Worm (Caenorhabditis elegans): ENCODE data around the gene fbxb-30.
"Not testable (repeated sequence)": the region's sequence is repeated elsewhere in the genome, so short reads cannot be mapped to it uniquely, and the experiment has no call there.

The fbxb-30 gene

DNA sequence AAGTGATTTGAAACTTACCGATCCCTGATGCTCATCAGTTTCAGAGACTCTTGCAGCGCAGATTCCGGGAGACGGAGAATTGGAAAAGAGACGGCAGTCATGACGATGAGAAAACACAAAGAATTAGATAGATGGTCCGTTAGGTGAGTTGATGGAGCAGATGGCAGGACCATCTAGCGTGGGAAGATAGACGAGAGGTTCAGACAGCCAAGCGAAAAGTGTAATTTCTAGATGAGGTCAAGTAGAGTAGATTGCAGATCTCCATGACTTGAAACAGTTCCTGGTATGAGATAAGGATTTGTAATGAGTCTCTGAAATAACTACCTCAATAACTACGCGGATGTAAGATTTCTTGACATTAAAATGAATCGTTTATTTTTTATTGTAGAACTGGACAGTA, 5.1 kb downstream of the fbxb-30 start, which contains the start of gene F45D11.11:
TSS of gene F45D11.11 (minus strand) at position 101 of the 400 bp plus-strand sequence.
- TF ChIP-seq lin-39, zag-1, unc-130 (tag; optimal IDR thresholded peaks at IDR 0.05): not testable (repeated sequence)

DNA sequence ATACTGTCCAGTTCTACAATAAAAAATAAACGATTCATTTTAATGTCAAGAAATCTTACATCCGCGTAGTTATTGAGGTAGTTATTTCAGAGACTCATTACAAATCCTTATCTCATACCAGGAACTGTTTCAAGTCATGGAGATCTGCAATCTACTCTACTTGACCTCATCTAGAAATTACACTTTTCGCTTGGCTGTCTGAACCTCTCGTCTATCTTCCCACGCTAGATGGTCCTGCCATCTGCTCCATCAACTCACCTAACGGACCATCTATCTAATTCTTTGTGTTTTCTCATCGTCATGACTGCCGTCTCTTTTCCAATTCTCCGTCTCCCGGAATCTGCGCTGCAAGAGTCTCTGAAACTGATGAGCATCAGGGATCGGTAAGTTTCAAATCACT, 7.0 kb downstream of the fbxb-30 start, which contains the start of gene F45D11.7:
TSS of gene F45D11.7 (plus strand) at position 301 of the 400 bp plus-strand sequence.
- not testable (repeated sequence) for TF ChIP-seq swsn-7, dsc-1, unc-130 (tag; optimal IDR thresholded peaks at IDR 0.05)

DNA sequence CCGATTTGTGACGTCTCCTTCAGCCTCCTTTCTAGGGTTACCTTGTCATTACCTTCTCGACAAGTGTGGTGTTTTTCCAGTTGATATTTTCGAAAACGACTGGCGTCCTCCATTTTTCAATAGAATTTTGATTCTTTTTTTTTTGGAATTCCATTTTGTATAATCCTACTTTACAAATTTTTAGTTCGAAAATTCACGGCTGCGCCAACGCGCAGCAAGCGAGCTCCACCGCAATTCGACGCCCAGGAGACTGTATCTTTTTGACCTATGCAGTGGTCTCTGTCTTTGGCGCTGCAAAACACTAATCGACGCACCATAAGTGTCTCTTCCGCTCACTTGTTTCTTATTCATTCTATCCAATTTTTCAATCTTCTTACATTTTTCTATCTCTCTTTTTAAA, 10.0 kb downstream of the fbxb-30 start, which contains the start of gene fbxc-42:
TSS of gene fbxc-42 (plus strand) at position 301 of the 400 bp plus-strand sequence.
- TF ChIP-seq dsc-1 (tag; optimal IDR thresholded peaks at IDR 0.05) = no peak
- TF ChIP-seq isw-1 (GFP tag; IDR thresholded peaks at IDR 0.05) = no peak
- no peak for TF ChIP-seq dpl-1 (GFP tag; optimal IDR thresholded peaks at IDR 0.05)
- no peak for TF ChIP-seq ama-1 (optimal IDR thresholded peaks at IDR 0.05)
- TF ChIP-seq lin-35 (GFP tag; optimal IDR thresholded peaks at IDR 0.05) = no peak
- no peak for TF ChIP-seq tlp-1 (tag; optimal IDR thresholded peaks at IDR 0.05)
- no peak for TF ChIP-seq nhr-237 (tag; optimal IDR thresholded peaks at IDR 0.05)
- no peak for TF ChIP-seq mep-1 (tag; optimal IDR thresholded peaks at IDR 0.05)
- no peak for TF ChIP-seq C34B4.2 (tag; optimal IDR thresholded peaks at IDR 0.05)
- TF ChIP-seq nhr-47 (tag; optimal IDR thresholded peaks at IDR 0.05) = no peak
- TF ChIP-seq fkh-8 (tag; optimal IDR thresholded peaks at IDR 0.05) = no peak

DNA sequence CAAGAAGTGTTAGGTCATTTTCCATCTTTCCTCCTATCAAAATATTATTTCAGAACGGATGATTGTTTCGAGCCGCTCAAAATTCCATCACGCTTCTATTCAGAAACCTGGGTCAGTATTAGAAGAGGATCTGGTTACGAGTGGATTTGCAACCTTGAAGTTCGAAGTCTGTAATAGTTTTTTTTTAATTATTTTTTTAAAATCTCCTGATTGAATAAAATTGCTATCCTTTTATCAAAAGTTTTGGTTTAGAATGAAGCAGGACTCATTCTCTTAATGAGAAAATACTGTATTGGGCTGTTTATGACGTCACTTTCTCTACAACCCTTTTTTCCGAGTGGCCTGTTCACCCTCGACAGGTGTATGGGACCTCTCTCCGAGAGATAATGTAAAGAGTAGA, 12.8 kb downstream of the fbxb-30 start, which contains the start of gene fbxc-39:
TSS of gene fbxc-39 (plus strand) at position 301 of the 400 bp plus-strand sequence.
- TF ChIP-seq irx-1 (tag; optimal IDR thresholded peaks at IDR 0.05) (no peak), zag-1 (tag; optimal IDR thresholded peaks at IDR 0.05) (no peak), F16B12.6 (tag; optimal IDR thresholded peaks at IDR 0.05) (no peak), lin-39 (tag; optimal IDR thresholded peaks at IDR 0.05) (no peak), unc-30 (tag; optimal IDR thresholded peaks at IDR 0.05) (no peak), elt-2 (tag; optimal IDR thresholded peaks at IDR 0.05) (no peak), vab-15 (tag; optimal IDR thresholded peaks at IDR 0.05) (no peak), nhr-11 (tag; optimal IDR thresholded peaks at IDR 0.05) (no peak), sptf-1 (tag; optimal IDR thresholded peaks at IDR 0.05) (no peak), ces-1 (GFP tag; optimal IDR thresholded peaks at IDR 0.05) (no peak), nhr-19 (GFP tag; conservative IDR thresholded peaks at IDR 0.05) (no peak)

DNA sequence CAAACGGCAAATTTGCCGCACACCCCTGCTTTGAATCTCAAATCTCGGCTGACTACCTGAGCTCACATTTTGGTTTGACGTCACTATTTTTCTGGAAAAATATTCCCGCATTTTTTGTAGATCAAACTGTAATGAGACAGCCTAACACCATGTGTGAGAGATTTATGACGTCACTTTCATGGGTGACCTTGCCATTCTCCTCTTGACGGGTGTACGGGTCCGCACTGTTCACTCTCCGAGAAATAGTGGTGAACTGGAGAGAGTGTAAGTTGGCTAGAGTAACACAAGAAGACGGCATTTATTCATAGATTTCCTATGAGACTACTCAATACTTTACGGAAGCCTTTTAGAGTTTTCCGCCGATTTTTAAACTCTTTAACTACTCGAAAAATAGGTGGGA, 15.5 kb downstream of the fbxb-30 start, which contains the start of gene fbxc-40:
TSS of gene fbxc-40 (plus strand) at position 301 of the 400 bp plus-strand sequence.
- TF ChIP-seq Y116A8C.19 (tag; optimal IDR thresholded peaks at IDR 0.05; ENCODE audit: borderline replicate concordance); mdl-1 (tag; optimal IDR thresholded peaks at IDR 0.05); unc-130 (tag; optimal IDR thresholded peaks at IDR 0.05): not testable (repeated sequence)

DNA sequence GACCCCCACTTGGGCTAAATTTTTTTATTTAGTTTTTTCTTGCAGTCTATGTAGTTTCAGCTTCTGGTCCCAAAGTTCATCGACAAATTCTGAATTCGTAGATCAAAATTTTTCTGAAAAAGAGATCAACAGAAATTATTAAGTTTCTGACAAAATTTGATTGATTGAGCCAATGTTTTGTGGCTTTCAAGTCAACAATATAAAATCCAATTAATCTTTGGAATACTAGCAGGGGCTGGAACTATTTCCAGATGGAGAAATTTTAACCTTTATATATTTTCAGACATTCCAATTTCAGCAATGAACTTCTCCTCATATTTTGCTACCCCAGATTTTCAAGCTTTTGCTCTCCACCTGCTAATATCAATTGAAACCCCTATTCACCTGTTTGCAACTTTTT, 18.4 kb downstream of the fbxb-30 start, which contains the start of gene srh-274:
TSS of gene srh-274 (plus strand) at position 301 of the 400 bp plus-strand sequence.
- TF ChIP-seq mdl-1 (tag; optimal IDR thresholded peaks at IDR 0.05) (no peak), fos-1 (tag; optimal IDR thresholded peaks at IDR 0.05) (no peak), Y116A8C.19 (tag; optimal IDR thresholded peaks at IDR 0.05; ENCODE audit: borderline replicate concordance) (no peak), xbp-1 (tag; optimal IDR thresholded peaks at IDR 0.05) (no peak), sup-37 (GFP tag; optimal IDR thresholded peaks at IDR 0.05) (no peak), lir-3 (tag; optimal IDR thresholded peaks at IDR 0.05; ENCODE audit: poor library complexity) (no peak), alr-1 (tag; optimal IDR thresholded peaks at IDR 0.05; ENCODE audit: borderline replicate concordance) (no peak)

Data from whole organism, L1 larva.